Worm (Caenorhabditis elegans): Measurements from ENCODE around the gene ZK666.14.
A peak's percentile ranks its signal among the peaks of the same experiment; 100 is the strongest.

Gene ZK666.14

ce11 chrII:10450335-10450734, 44.2 kb upstream of the ZK666.14 start (continued):
- TF ChIP-seq mel-28 (tag; optimal IDR thresholded peaks at IDR 0.05; ENCODE audit: borderline replicate concordance): peak; percentile 68
- no peak for TF ChIP-seq rpc-1 (optimal IDR thresholded peaks at IDR 0.05)
- no peak for TF ChIP-seq rpc-1 (tag; optimal IDR thresholded peaks at IDR 0.05)
- TF ChIP-seq madf-6 (GFP tag; IDR thresholded peaks at IDR 0.05): peak; percentile 34; the same call in 1 of the 2 replicates
- no peak for TF ChIP-seq atf-7 (tag; optimal IDR thresholded peaks at IDR 0.05)
- no peak for TF ChIP-seq F55B11.4 (tag; optimal IDR thresholded peaks at IDR 0.05; ENCODE audit: borderline replicate concordance, insufficient read depth)
- TF ChIP-seq ceh-100 (GFP tag; IDR thresholded peaks at IDR 0.05): no peak
- TF ChIP-seq somi-1 (GFP tag; optimal IDR thresholded peaks at IDR 0.05): no peak
- TF ChIP-seq unc-130 (GFP tag; optimal IDR thresholded peaks at IDR 0.05): no peak
- 0 out of 2 replicates have a peak, but pooled peaks have one; percentile 24 for TF ChIP-seq ekl-4 (GFP tag; IDR thresholded peaks at IDR 0.05)
- TF ChIP-seq tbx-9 (tag; optimal IDR thresholded peaks at IDR 0.05; ENCODE audit: borderline replicate concordance): no peak
- no peak for TF ChIP-seq zim-3 (tag; optimal IDR thresholded peaks at IDR 0.05)
- no peak for TF ChIP-seq F52B5.7 (tag; optimal IDR thresholded peaks at IDR 0.05)
- TF ChIP-seq nhr-90 (tag; optimal IDR thresholded peaks at IDR 0.05): no peak
- no peak for TF ChIP-seq hmg-1.2 (GFP tag; IDR thresholded peaks at IDR 0.05)
- TF ChIP-seq Y79H2A.3 (GFP tag; conservative IDR thresholded peaks at IDR 0.05): peak; percentile 61; the same call in 1 of the 2 replicates
- no peak for TF ChIP-seq die-1 (tag; optimal IDR thresholded peaks at IDR 0.05)
- peak; percentile 57 for TF ChIP-seq ama-1 (optimal IDR thresholded peaks at IDR 0.05)
- TF ChIP-seq ama-1 (GFP tag; optimal IDR thresholded peaks at IDR 0.05): no peak
- no peak for TF ChIP-seq lag-1 (GFP tag; IDR thresholded peaks at IDR 0.05)
- no peak for TF ChIP-seq nhr-179 (tag; optimal IDR thresholded peaks at IDR 0.05)
- no peak for TF ChIP-seq aptf-2 (GFP tag; conservative IDR thresholded peaks at IDR 0.05)
- no peak for TF ChIP-seq rcor-1 (GFP tag; IDR thresholded peaks at IDR 0.05)
- TF ChIP-seq unc-62 (GFP tag; optimal IDR thresholded peaks at IDR 0.05): no peak
- no peak for TF ChIP-seq C17E4.6 (GFP tag; IDR thresholded peaks at IDR 0.05)
- no peak for TF ChIP-seq ceh-40 (GFP tag; IDR thresholded peaks at IDR 0.05)
- no peak for TF ChIP-seq lir-1 (GFP tag; conservative IDR thresholded peaks at IDR 0.05)
- TF ChIP-seq rec-8 (tag; optimal IDR thresholded peaks at IDR 0.05): peak in 1 of 2 experiments; percentile 13
- no peak for TF ChIP-seq ztf-28 (GFP tag; IDR thresholded peaks at IDR 0.05)
- TF ChIP-seq xnd-1 (tag; optimal IDR thresholded peaks at IDR 0.05): no peak
- no peak for TF ChIP-seq ztf-22 (GFP tag; optimal IDR thresholded peaks at IDR 0.05)
- TF ChIP-seq lin-26 (GFP tag; IDR thresholded peaks at IDR 0.05): no peak
- TF ChIP-seq cebp-2 (GFP tag; IDR thresholded peaks at IDR 0.05): no peak
- no peak for TF ChIP-seq lsy-27 (tag; optimal IDR thresholded peaks at IDR 0.05; ENCODE audit: borderline replicate concordance, insufficient read depth)
- TF ChIP-seq nfyb-1 (GFP tag; IDR thresholded peaks at IDR 0.05): peak; percentile 66; the same call in 1 of the 2 replicates
- TF ChIP-seq hlh-26 (GFP tag; conservative IDR thresholded peaks at IDR 0.05): no peak
- TF ChIP-seq madf-10 (tag; optimal IDR thresholded peaks at IDR 0.05): peak; percentile 1
- TF ChIP-seq T26A5.8 (tag; optimal IDR thresholded peaks at IDR 0.05): no peak
- no peak for TF ChIP-seq madf-3 (GFP tag; IDR thresholded peaks at IDR 0.05)
- TF ChIP-seq C06A6.2 (GFP tag; conservative IDR thresholded peaks at IDR 0.05): 0 out of 2 replicates have a peak, but pooled peaks have one; percentile 22
- TF ChIP-seq snpc-1.3 (tag; optimal IDR thresholded peaks at IDR 0.05; ENCODE audit: insufficient read depth): no peak
- TF ChIP-seq ztf-6 (GFP tag; IDR thresholded peaks at IDR 0.05): no peak
- no peak for TF ChIP-seq egl-18 (GFP tag; IDR thresholded peaks at IDR 0.05)
- no peak for TF ChIP-seq B0261.1 (tag; optimal IDR thresholded peaks at IDR 0.05)
- TF ChIP-seq F57A8.1 (GFP tag; optimal IDR thresholded peaks at IDR 0.05): no peak
- no peak for TF ChIP-seq B0035.1 (tag; optimal IDR thresholded peaks at IDR 0.05)
- TF ChIP-seq sptf-2 (GFP tag; optimal IDR thresholded peaks at IDR 0.05): no peak
- no peak for TF ChIP-seq mxl-1 (tag; optimal IDR thresholded peaks at IDR 0.05)
- no peak for TF ChIP-seq F37B4.10 (GFP tag; IDR thresholded peaks at IDR 0.05)
- TF ChIP-seq attf-6 (GFP tag; IDR thresholded peaks at IDR 0.05): no peak

Measured in whole organism, young adult.